Worm (Caenorhabditis elegans): ENCODE measurements around the gene C43H6.6.

The C43H6.6 gene

DNA sequence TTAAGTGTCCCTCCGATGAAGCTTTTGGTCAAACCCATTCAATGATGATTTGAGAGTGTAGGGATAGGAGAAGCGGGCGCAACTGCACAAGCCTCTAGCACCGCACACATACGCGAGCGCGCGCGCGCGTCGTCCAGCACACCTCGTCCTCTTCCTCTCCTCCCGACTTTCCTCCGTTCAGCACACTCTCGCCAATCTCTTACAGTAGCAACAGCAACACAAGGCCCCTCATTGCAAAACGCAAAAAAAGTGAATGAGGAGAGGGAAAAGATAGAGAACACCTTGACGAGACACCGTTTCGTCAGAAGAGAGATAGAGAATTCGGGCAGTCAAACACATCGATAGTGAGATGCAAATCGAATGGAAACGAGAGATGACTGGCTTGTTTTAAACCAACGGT lies 37.4 kb downstream of the C43H6.6 start (continued):
- TF ChIP-seq elt-2 (tag; optimal IDR thresholded peaks at IDR 0.05) (no peak), lsy-2 (tag; optimal IDR thresholded peaks at IDR 0.05) (peak; percentile 13 to 52), lin-14 (GFP tag; optimal IDR thresholded peaks at IDR 0.05) (peak; percentile 93), nhr-47 (tag; optimal IDR thresholded peaks at IDR 0.05) (peak; percentile 30), jun-1 (tag; optimal IDR thresholded peaks at IDR 0.05) (peak; percentile 1), mdl-1 (tag; optimal IDR thresholded peaks at IDR 0.05) (peak in 1 of 2 experiments; percentile 31), dsc-1 (tag; optimal IDR thresholded peaks at IDR 0.05) (peak; percentile 39), swsn-7 (tag; optimal IDR thresholded peaks at IDR 0.05) (peak; percentile 44), skn-1 (tag; optimal IDR thresholded peaks at IDR 0.05) (peak; percentile 95)

DNA sequence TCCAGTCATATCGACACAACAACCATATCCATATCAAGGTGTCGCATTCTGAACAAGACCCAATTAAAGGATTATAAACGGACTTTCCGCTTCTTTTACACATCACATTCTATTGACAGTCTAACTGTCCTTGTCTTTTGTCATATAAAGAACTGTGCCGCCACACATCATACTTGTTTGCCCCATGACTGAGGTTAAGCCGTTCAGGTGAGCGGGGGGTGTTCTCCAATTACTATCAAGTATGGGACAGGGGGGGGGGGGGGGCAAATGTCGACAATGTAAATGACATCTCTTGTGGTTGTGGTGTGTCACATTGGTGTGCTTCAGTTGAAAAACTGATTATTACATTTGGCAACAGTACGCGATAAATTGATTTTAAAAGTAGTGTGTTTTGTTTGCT lies 38.7 kb downstream of the C43H6.6 start:
- no peak for TF ChIP-seq aha-1 (tag; optimal IDR thresholded peaks at IDR 0.05)

DNA sequence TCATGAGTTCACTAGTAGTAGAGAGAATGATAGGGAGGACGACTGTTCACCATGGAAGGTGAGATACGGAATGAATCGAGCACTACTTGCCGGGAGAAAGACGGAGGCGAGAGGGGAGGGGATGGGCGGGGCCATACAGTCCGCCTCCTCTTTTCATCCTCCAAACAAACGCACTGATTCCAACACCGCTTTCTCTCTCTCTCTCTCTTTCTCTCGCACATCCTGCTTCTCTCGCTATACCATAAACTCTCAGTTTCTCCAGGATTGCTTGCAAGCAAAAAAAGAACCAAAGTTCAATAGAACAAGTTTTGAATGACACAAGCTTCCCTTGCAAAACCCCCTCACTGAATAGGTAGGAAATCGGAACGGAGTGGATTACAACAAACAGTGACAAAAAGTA lies 40.3 kb downstream of the C43H6.6 start:
- no peak for TF ChIP-seq nhr-12 (tag; optimal IDR thresholded peaks at IDR 0.05)
- no peak for TF ChIP-seq dsc-1 (tag; optimal IDR thresholded peaks at IDR 0.05)
- no peak for TF ChIP-seq snpc-4 (tag; optimal IDR thresholded peaks at IDR 0.05)
- no peak for TF ChIP-seq ama-1 (optimal IDR thresholded peaks at IDR 0.05)
- no peak for TF ChIP-seq tlp-1 (tag; optimal IDR thresholded peaks at IDR 0.05)
- TF ChIP-seq blmp-1 (tag; optimal IDR thresholded peaks at IDR 0.05) = peak; percentile 75

DNA sequence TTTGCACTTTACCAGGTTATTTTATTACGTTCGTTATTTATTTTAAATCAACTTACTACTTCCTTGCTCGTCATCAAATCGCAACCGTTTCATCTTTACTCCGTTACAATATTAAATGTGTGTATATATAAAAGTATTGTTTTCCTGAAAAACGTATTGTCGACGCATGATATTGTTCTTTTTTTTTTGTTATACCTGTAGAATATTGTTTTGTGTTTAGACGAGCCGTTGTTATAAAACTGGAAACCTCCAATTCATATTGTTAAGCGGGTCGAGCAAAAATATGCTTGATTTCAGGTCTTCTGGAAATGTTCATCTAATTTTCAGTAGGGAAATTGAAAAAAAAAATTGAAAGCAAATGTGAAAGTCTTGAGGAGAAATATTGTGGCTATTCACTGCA lies 43.8 kb downstream of the C43H6.6 start, which contains the start of gene gid-2:
gid-2 (minus strand) TSS at position 101 of the 400 bp plus-strand sequence.
- TF ChIP-seq C34B4.2 (tag; optimal IDR thresholded peaks at IDR 0.05) = no peak
- TF ChIP-seq dsc-1 (tag; optimal IDR thresholded peaks at IDR 0.05) = peak; percentile 59
- no peak for TF ChIP-seq fkh-8 (tag; optimal IDR thresholded peaks at IDR 0.05)
- TF ChIP-seq nhr-28 (tag; optimal IDR thresholded peaks at IDR 0.05) = no peak

DNA sequence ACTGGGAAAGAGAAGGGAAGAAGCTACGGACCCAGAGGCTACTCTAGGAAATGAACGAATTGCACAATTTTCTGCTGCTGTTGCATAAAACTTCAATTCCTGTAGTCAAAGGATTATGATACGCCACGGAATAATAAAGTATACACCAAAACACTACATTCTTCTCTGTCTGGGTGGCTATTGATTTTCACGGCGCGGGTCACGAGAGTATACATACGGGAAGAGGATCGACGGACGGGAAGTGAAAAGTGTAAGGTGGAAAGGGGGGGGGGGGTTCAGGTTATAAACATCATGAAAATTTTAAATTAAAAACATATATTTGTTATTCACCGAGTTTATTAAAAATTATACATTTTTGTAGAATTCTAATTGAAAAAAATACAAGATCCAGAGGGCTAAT lies 44.2 kb downstream of the C43H6.6 start:
- TF ChIP-seq skn-1 (tag; optimal IDR thresholded peaks at IDR 0.05) (peak; percentile 40), blmp-1 (tag; optimal IDR thresholded peaks at IDR 0.05) (peak; percentile 75), efl-1 (optimal IDR thresholded peaks at IDR 0.05) (no peak), efl-1 (GFP tag; optimal IDR thresholded peaks at IDR 0.05 in 1 of 2) (peak in 1 of 2 experiments; percentile 58), lin-14 (GFP tag; optimal IDR thresholded peaks at IDR 0.05) (peak; percentile 19), nhr-28 (tag; optimal IDR thresholded peaks at IDR 0.05) (no peak), ceh-63 (GFP tag; optimal IDR thresholded peaks at IDR 0.05) (no peak), nhr-20 (tag; optimal IDR thresholded peaks at IDR 0.05) (peak; percentile 1)

DNA sequence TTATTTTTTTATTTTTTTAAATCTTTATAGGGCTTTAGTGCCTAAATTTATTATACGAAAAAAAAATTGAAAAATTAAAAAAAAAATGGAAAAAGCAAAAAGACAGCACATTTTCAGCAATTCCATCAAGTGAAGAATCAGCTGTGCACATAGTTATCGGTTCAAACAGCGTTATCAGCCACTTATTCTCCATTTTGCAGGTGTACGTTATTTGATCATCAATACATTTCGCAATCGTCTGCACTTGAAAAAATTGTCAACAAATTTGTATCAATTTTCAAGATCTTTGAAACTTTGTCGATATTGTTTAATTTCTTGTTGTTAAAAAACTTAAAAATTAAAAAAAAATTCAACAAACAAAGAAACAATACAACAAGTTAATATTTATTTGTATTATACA lies 44.6 kb downstream of the C43H6.6 start:
- no peak for TF ChIP-seq efl-1 (optimal IDR thresholded peaks at IDR 0.05)
- peak in 1 of 2 experiments; percentile 73 for TF ChIP-seq efl-1 (GFP tag; optimal IDR thresholded peaks at IDR 0.05 in 1 of 2)
- no peak for TF ChIP-seq nhr-76 (tag; optimal IDR thresholded peaks at IDR 0.05)
- TF ChIP-seq xbp-1 (tag; optimal IDR thresholded peaks at IDR 0.05) = no peak
- TF ChIP-seq dpl-1 (GFP tag; optimal IDR thresholded peaks at IDR 0.05) = no peak
- no peak for TF ChIP-seq nhr-85 (tag)
- peak; percentile 63 for TF ChIP-seq skn-1 (tag; optimal IDR thresholded peaks at IDR 0.05)
- no peak for TF ChIP-seq irx-1 (tag; optimal IDR thresholded peaks at IDR 0.05)
- no peak for TF ChIP-seq dsc-1 (tag; optimal IDR thresholded peaks at IDR 0.05)
- TF ChIP-seq C04F5.9 (tag; optimal IDR thresholded peaks at IDR 0.05) = no peak
- TF ChIP-seq elt-3 (tag; optimal IDR thresholded peaks at IDR 0.05) = no peak
- TF ChIP-seq rnt-1 (tag; optimal IDR thresholded peaks at IDR 0.05) = no peak

DNA sequence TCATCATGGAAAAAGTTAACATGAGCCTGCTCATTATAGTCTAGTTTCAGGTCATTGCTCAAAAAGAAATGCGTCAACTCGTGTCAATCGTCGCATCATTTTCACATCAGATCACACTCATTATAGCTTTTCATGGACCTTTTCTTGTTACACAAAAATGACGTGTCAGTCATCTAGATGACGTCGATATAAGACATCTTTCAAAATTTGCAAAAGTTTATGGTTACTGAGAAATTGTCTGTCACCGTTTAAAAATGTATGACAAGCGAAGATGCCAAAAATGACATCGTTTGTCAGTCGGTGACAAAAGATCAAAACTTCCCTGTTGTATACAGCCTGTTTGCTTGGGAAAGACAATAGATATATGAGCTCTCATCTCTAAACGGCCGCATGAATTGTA lies 46.1 kb downstream of the C43H6.6 start:
- TF ChIP-seq fkh-4 (tag; optimal IDR thresholded peaks at IDR 0.05; ENCODE audit: borderline replicate concordance) = no peak
- TF ChIP-seq blmp-1 (tag; optimal IDR thresholded peaks at IDR 0.05) = no peak
- TF ChIP-seq nhr-20 (tag; optimal IDR thresholded peaks at IDR 0.05) = no peak
- TF ChIP-seq hpl-2 (GFP tag; optimal IDR thresholded peaks at IDR 0.05) = no peak
- TF ChIP-seq unc-86 (tag; optimal IDR thresholded peaks at IDR 0.05) = peak; percentile 53
- no peak for TF ChIP-seq swsn-7 (tag; optimal IDR thresholded peaks at IDR 0.05)

Data from whole organism, L1 larva.